Fruit fly (Drosophila melanogaster): Measurements from ENCODE around the gene Mob3.

The Mob3 gene

DNA sequence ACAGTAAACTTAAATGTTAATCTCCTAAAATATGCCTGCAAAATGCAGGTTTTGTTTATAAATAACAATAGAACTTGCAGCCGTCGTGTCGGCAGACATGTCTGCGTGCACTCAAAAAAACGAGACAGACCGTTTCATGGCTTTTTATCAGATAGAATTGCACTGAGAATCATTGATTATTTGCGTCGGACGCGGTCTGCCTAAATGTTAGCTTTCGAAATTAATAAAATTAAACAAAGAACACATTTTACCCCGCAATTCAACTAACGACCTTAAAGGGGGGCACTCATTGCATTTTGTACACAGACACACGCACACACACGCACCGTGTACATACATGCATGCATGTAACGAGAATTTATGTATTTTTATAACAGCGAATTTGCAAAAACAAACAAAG lies 11.7 kb downstream of the Mob3 start:
- TF ChIP-seq CG6854 (GFP tag; optimal IDR thresholded peaks at IDR 0.05) = no peak
- no peak for TF ChIP-seq Eip93F (GFP tag; optimal IDR thresholded peaks at IDR 0.05)
- peak; percentile 56 for TF ChIP-seq cyc (GFP tag; optimal IDR thresholded peaks at IDR 0.05)
- peak; percentile 63 for TF ChIP-seq OdsH (GFP tag; optimal IDR thresholded peaks at IDR 0.05)
- TF ChIP-seq CG8119 (GFP tag; IDR thresholded peaks at IDR 0.05) = no peak; the same call in 1 of the 3 replicates
- TF ChIP-seq Sox102F (GFP tag; optimal IDR thresholded peaks at IDR 0.05) = no peak
- peak; percentile 66 for TF ChIP-seq Eip75B (GFP tag; optimal IDR thresholded peaks at IDR 0.05)
- peak; percentile 43 for TF ChIP-seq topi (GFP tag; optimal IDR thresholded peaks at IDR 0.05)
- TF ChIP-seq CG34406 (GFP tag; optimal IDR thresholded peaks at IDR 0.05) = peak; percentile 29
- no peak for TF ChIP-seq Smox (GFP tag; optimal IDR thresholded peaks at IDR 0.05)
- TF ChIP-seq acj6 (GFP tag; optimal IDR thresholded peaks at IDR 0.05) = peak; percentile 31
- no peak for TF ChIP-seq Blimp-1 (GFP tag; optimal IDR thresholded peaks at IDR 0.05)
- TF ChIP-seq CG32006 (GFP tag; optimal IDR thresholded peaks at IDR 0.05) = no peak
- TF ChIP-seq dsx (GFP tag; optimal IDR thresholded peaks at IDR 0.05; ENCODE audit: poor library complexity, severe bottlenecking) = no peak
- TF ChIP-seq Met (GFP tag; optimal IDR thresholded peaks at IDR 0.05) = no peak
- TF ChIP-seq Sox15 (GFP tag; optimal IDR thresholded peaks at IDR 0.05) = no peak
- TF ChIP-seq salr (GFP tag; optimal IDR thresholded peaks at IDR 0.05) = no peak
- no peak for TF ChIP-seq Gug (GFP tag; IDR thresholded peaks at IDR 0.05)
- TF ChIP-seq CG8319 (GFP tag; optimal IDR thresholded peaks at IDR 0.05) = no peak
- TF ChIP-seq CG10631 (GFP tag; optimal IDR thresholded peaks at IDR 0.05) = no peak
- peak; percentile 59 for TF ChIP-seq lz (GFP tag; optimal IDR thresholded peaks at IDR 0.05)
- TF ChIP-seq CG7368 (GFP tag; optimal IDR thresholded peaks at IDR 0.05) = no peak
- TF ChIP-seq fkh (GFP tag; optimal IDR thresholded peaks at IDR 0.05) = no peak
- TF ChIP-seq Sox14 (GFP tag; optimal IDR thresholded peaks at IDR 0.05) = peak; percentile 85
- TF ChIP-seq svp (GFP tag) = no peak
- no peak for TF ChIP-seq CG9139 (GFP tag; optimal IDR thresholded peaks at IDR 0.05)
- TF ChIP-seq CG11902 (GFP tag; optimal IDR thresholded peaks at IDR 0.05) = peak; percentile 3
- peak; percentile 10 for TF ChIP-seq Hr38 (GFP tag; optimal IDR thresholded peaks at IDR 0.05)
- TF ChIP-seq pdm3 (GFP tag; optimal IDR thresholded peaks at IDR 0.05) = no peak
- no peak for TF ChIP-seq Lpt (GFP tag; optimal IDR thresholded peaks at IDR 0.05)
- TF ChIP-seq fd85E (GFP tag; optimal IDR thresholded peaks at IDR 0.05) = no peak
- TF ChIP-seq Hr4 (GFP tag; optimal IDR thresholded peaks at IDR 0.05) = peak; percentile 42
- no peak for TF ChIP-seq Hr39 (GFP tag; optimal IDR thresholded peaks at IDR 0.05)
- peak; percentile 84 for TF ChIP-seq Eip78C (GFP tag)
- peak; percentile 27 for TF ChIP-seq CG6792 (GFP tag; optimal IDR thresholded peaks at IDR 0.05)
- peak; percentile 72 for TF ChIP-seq CG31627 (GFP tag; optimal IDR thresholded peaks at IDR 0.05)
- no peak for TF ChIP-seq ss (GFP tag; optimal IDR thresholded peaks at IDR 0.05)
- no peak for TF ChIP-seq CG16779 (tag; optimal IDR thresholded peaks at IDR 0.05)
- TF ChIP-seq CG4318 (GFP tag; optimal IDR thresholded peaks at IDR 0.05) = no peak
- TF ChIP-seq CG10669 (GFP tag; optimal IDR thresholded peaks at IDR 0.05) = peak; percentile 8
- TF ChIP-seq fd59A (GFP tag; optimal IDR thresholded peaks at IDR 0.05) = peak; percentile 6
- no peak; the same call in 2 of the 3 replicates for TF ChIP-seq eg (GFP tag; IDR thresholded peaks at IDR 0.05)
- TF ChIP-seq CG6276 (GFP tag; optimal IDR thresholded peaks at IDR 0.05) = no peak
- peak; percentile 22 for TF ChIP-seq CG8632 (GFP tag; optimal IDR thresholded peaks at IDR 0.05)
- peak; percentile 21 for TF ChIP-seq Ets21C (GFP tag; optimal IDR thresholded peaks at IDR 0.05)
- TF ChIP-seq CG6808 (GFP tag; optimal IDR thresholded peaks at IDR 0.05) = no peak
- no peak for TF ChIP-seq spab (GFP tag; optimal IDR thresholded peaks at IDR 0.05)
- no peak for TF ChIP-seq CG11294 (GFP tag; IDR thresholded peaks at IDR 0.05)
- no peak for TF ChIP-seq CG11762 (GFP tag; optimal IDR thresholded peaks at IDR 0.05; ENCODE audit: insufficient read depth)
- no peak for TF ChIP-seq CG3032 (tag; optimal IDR thresholded peaks at IDR 0.05)
- no peak for TF ChIP-seq CG1621 (tag; optimal IDR thresholded peaks at IDR 0.05)
- peak; percentile 37 for TF ChIP-seq dac (GFP tag; optimal IDR thresholded peaks at IDR 0.05)
- no peak; the same call in 1 of the 3 replicates for TF ChIP-seq CG6163 (GFP tag; IDR thresholded peaks at IDR 0.05)
